Fruit fly (Drosophila melanogaster) whole organism, prepupa: Measurements from ENCODE around the gene sqz.

Experiments used
- Blimp-1 ChIP-seq: fragments of 200-800 bp; sonication (Bioruptor generic); optimal IDR thresholded peaks from 3 replicates; lab custom pipeline; 2017; ENCODE audit warnings: missing biosample characterization, missing genetic modification characterization, mild to moderate bottlenecking, moderate library complexity, missing genetic modification reagents
- CG10631 ChIP-seq: fragments of 200-800 bp; sonication (Bioruptor generic); optimal IDR thresholded peaks from 2 replicates; lab custom pipeline; 2016; ENCODE audit warnings: missing biosample characterization, missing genetic modification characterization
- CG10669 ChIP-seq: fragments of 200-800 bp; sonication (Bioruptor generic); optimal IDR thresholded peaks from 3 replicates; lab custom pipeline; 2018; ENCODE audit warnings: missing biosample characterization, mild to moderate bottlenecking, missing genetic modification characterization, moderate library complexity
- CG11294 ChIP-seq: fragments of 200-800 bp; sonication (Bioruptor generic); IDR thresholded peaks from 2 replicates; pipeline ENCODE4 v1.3.6; 2022; ENCODE audit warnings: missing biosample characterization, missing genetic modification characterization
- CG11762 ChIP-seq: fragments of 200-800 bp; sonication (Bioruptor generic); optimal IDR thresholded peaks from 3 replicates; lab custom pipeline; 2016; ENCODE audit warnings: missing biosample characterization, missing genetic modification characterization; ENCODE audit not compliant: insufficient read depth
- CG11902 ChIP-seq: fragments of 200-800 bp; sonication (Bioruptor generic); optimal IDR thresholded peaks from 3 replicates; lab custom pipeline; 2016; ENCODE audit warnings: missing biosample characterization, missing genetic modification characterization
- CG16779 ChIP-seq: fragments of 200-800 bp; sonication (Bioruptor generic); optimal IDR thresholded peaks from 3 replicates; lab custom pipeline; 2017; ENCODE audit warnings: missing biosample characterization, mild to moderate bottlenecking, missing genetic modification characterization
- CG3032 ChIP-seq: fragments of 200-800 bp; optimal IDR thresholded peaks from 2 replicates; lab custom pipeline; 2019; ENCODE audit warnings: missing biosample characterization, mild to moderate bottlenecking, missing genetic modification characterization, moderate library complexity
- CG32006 ChIP-seq: fragments of 200-800 bp; sonication (Bioruptor generic); optimal IDR thresholded peaks from 3 replicates; lab custom pipeline; 2017; ENCODE audit warnings: missing biosample characterization, mild to moderate bottlenecking, missing genetic modification characterization
- CG34406 ChIP-seq: fragments of 200-800 bp; sonication (Bioruptor generic); optimal IDR thresholded peaks from 3 replicates; lab custom pipeline; 2016; ENCODE audit warnings: missing biosample characterization, missing genetic modification characterization
- CG3919 ChIP-seq: fragments of 200-800 bp; sonication (Bioruptor generic); optimal IDR thresholded peaks from 3 replicates; lab custom pipeline; 2016; ENCODE audit warnings: missing biosample characterization, missing genetic modification characterization
- CG4318 ChIP-seq: fragments of 200-800 bp; sonication (Bioruptor generic); optimal IDR thresholded peaks from 3 replicates; lab custom pipeline; 2017; ENCODE audit warnings: missing biosample characterization, mild to moderate bottlenecking, missing genetic modification characterization
- CG6163 ChIP-seq: fragments of 200-800 bp; sonication (Bioruptor generic); IDR thresholded peaks from 3 replicates; pipeline ENCODE4 v1.3.6; 2022; ENCODE audit warnings: missing biosample characterization, missing genetic modification characterization
- CG6276 ChIP-seq: fragments of 200-800 bp; sonication (Bioruptor generic); optimal IDR thresholded peaks from 2 replicates; lab custom pipeline; 2017; ENCODE audit warnings: missing biosample characterization, mild to moderate bottlenecking, missing genetic modification characterization
- CG6792 ChIP-seq: fragments of 200-800 bp; sonication (Bioruptor generic); optimal IDR thresholded peaks from 3 replicates; lab custom pipeline; 2016; ENCODE audit warnings: missing biosample characterization, missing genetic modification characterization
- CG6808 ChIP-seq: fragments of 200-800 bp; sonication (Bioruptor generic); optimal IDR thresholded peaks from 3 replicates; lab custom pipeline; 2017; ENCODE audit warnings: missing biosample characterization, missing genetic modification characterization, mild to moderate bottlenecking, moderate library complexity, missing genetic modification reagents
- CG6854 ChIP-seq: fragments of 200-800 bp; sonication (Bioruptor generic); optimal IDR thresholded peaks from 2 replicates; lab custom pipeline; 2017; ENCODE audit warnings: missing biosample characterization, mild to moderate bottlenecking, missing genetic modification characterization
- CG8319 ChIP-seq: fragments of 200-800 bp; sonication (Bioruptor generic); optimal IDR thresholded peaks from 3 replicates; lab custom pipeline; 2016; ENCODE audit warnings: missing biosample characterization, missing genetic modification characterization
- CG8632 ChIP-seq: fragments of 200-800 bp; sonication (Bioruptor generic); optimal IDR thresholded peaks from 3 replicates; lab custom pipeline; 2016; ENCODE audit warnings: missing biosample characterization, missing genetic modification characterization
- CG9139 ChIP-seq: fragments of 200-800 bp; sonication (Bioruptor generic); optimal IDR thresholded peaks from 3 replicates; lab custom pipeline; 2017; ENCODE audit warnings: missing biosample characterization, mild to moderate bottlenecking, missing genetic modification characterization
- Eip75B ChIP-seq: fragments of 200-800 bp; sonication (Bioruptor generic); optimal IDR thresholded peaks from 3 replicates; lab custom pipeline; 2016; ENCODE audit warnings: missing biosample characterization, missing genetic modification characterization
- Eip78C ChIP-seq: fragments of 200-800 bp; sonication (Bioruptor generic); peaks from one replicate; lab custom pipeline; 2016; ENCODE audit warnings: missing biosample characterization, missing genetic modification characterization
- Eip93F ChIP-seq: fragments of 200-800 bp; sonication (Bioruptor generic); optimal IDR thresholded peaks from 2 replicates; lab custom pipeline; 2016; ENCODE audit warnings: missing biosample characterization, mild to moderate bottlenecking, missing genetic modification characterization
- Ets21C ChIP-seq: fragments of 200-800 bp; sonication (Bioruptor generic); optimal IDR thresholded peaks from 3 replicates; lab custom pipeline; 2016; ENCODE audit warnings: missing biosample characterization, missing genetic modification characterization
- Ets96B ChIP-seq: fragments of 200-800 bp; optimal IDR thresholded peaks from 2 replicates; lab custom pipeline; 2019; ENCODE audit warnings: missing biosample characterization, mild to moderate bottlenecking, missing genetic modification characterization, moderate library complexity
- Hr38 ChIP-seq: sonication (Bioruptor generic); optimal IDR thresholded peaks from 2 replicates; lab custom pipeline; 2016; ENCODE audit warnings: missing biosample characterization, missing genetic modification characterization
- Hr4 ChIP-seq: fragments of 200-800 bp; sonication (Bioruptor generic); optimal IDR thresholded peaks from 3 replicates; lab custom pipeline; 2016; ENCODE audit warnings: missing biosample characterization, missing genetic modification characterization
- Lpt ChIP-seq: fragments of 200-800 bp; sonication (Bioruptor generic); optimal IDR thresholded peaks from 3 replicates; lab custom pipeline; 2016; ENCODE audit warnings: missing biosample characterization, missing genetic modification characterization
- Met ChIP-seq: fragments of 200-800 bp; sonication (Bioruptor generic); optimal IDR thresholded peaks from 3 replicates; lab custom pipeline; 2016; ENCODE audit warnings: missing biosample characterization, missing genetic modification characterization
- OdsH ChIP-seq: fragments of 200-800 bp; sonication (Bioruptor generic); optimal IDR thresholded peaks from 3 replicates; lab custom pipeline; 2016; ENCODE audit warnings: missing biosample characterization, missing genetic modification characterization
- Smox ChIP-seq: fragments of 200-800 bp; sonication (Bioruptor generic); optimal IDR thresholded peaks from 3 replicates; lab custom pipeline; 2016; ENCODE audit warnings: missing biosample characterization, missing genetic modification characterization
- Sox102F ChIP-seq: fragments of 200-800 bp; sonication (Bioruptor generic); optimal IDR thresholded peaks from 2 replicates; lab custom pipeline; 2016; ENCODE audit warnings: missing biosample characterization, mild to moderate bottlenecking, missing genetic modification characterization
- Sox14 ChIP-seq: fragments of 200-800 bp; sonication (Bioruptor generic); optimal IDR thresholded peaks from 3 replicates; lab custom pipeline; 2016; ENCODE audit warnings: missing biosample characterization, missing genetic modification characterization
- Sox15 ChIP-seq: fragments of 200-800 bp; sonication (Bioruptor generic); optimal IDR thresholded peaks from 3 replicates; lab custom pipeline; 2016; ENCODE audit warnings: missing biosample characterization, missing genetic modification characterization
- dac ChIP-seq: fragments of 200-800 bp; sonication (Bioruptor generic); optimal IDR thresholded peaks from 2 replicates; lab custom pipeline; 2017; ENCODE audit warnings: missing biosample characterization, mild to moderate bottlenecking, missing genetic modification characterization
- dsx ChIP-seq: fragments of 200-800 bp; optimal IDR thresholded peaks from 3 replicates; lab custom pipeline; 2019; ENCODE audit warnings: missing biosample characterization, mild to moderate bottlenecking, missing genetic modification characterization, moderate library complexity; ENCODE audit not compliant: poor library complexity, severe bottlenecking
- eg ChIP-seq: fragments of 200-800 bp; sonication (Bioruptor generic); IDR thresholded peaks from 3 replicates; pipeline ENCODE4 v1.3.6; 2022; ENCODE audit warnings: missing biosample characterization, missing genetic modification characterization
- fd85E ChIP-seq: fragments of 200-800 bp; sonication (Bioruptor generic); optimal IDR thresholded peaks from 3 replicates; lab custom pipeline; 2016; ENCODE audit warnings: missing biosample characterization, missing genetic modification characterization
- lz ChIP-seq: fragments of 200-800 bp; sonication (Bioruptor generic); optimal IDR thresholded peaks from 3 replicates; lab custom pipeline; 2016; ENCODE audit warnings: missing biosample characterization, missing genetic modification characterization
- pdm3 ChIP-seq: fragments of 200-800 bp; sonication (Bioruptor generic); optimal IDR thresholded peaks from 3 replicates; lab custom pipeline; 2016; ENCODE audit warnings: missing biosample characterization, missing genetic modification characterization
- salr ChIP-seq, 2 experiments: fragments of 200-800 bp; sonication (Bioruptor generic); optimal IDR thresholded peaks; 3 replicates each; lab custom pipeline; 2016 to 2018; ENCODE audit warnings: missing biosample characterization in 2 of 2, missing genetic modification characterization in 2 of 2, mild to moderate bottlenecking in 1 of 2
- spab ChIP-seq: fragments of 200-800 bp; sonication (Bioruptor generic); optimal IDR thresholded peaks from 2 replicates; lab custom pipeline; 2017; ENCODE audit warnings: missing biosample characterization, mild to moderate bottlenecking, missing genetic modification characterization, missing genetic modification reagents
- ss ChIP-seq, 2 experiments: fragments of 200-800 bp; sonication (Bioruptor generic); optimal IDR thresholded peaks; 2 replicates in 1 of 2; 3 replicates in 1 of 2; lab custom pipeline; 2017 to 2018; ENCODE audit warnings: mild to moderate bottlenecking in 2 of 2, missing biosample characterization in 2 of 2, missing genetic modification characterization in 2 of 2, moderate library complexity in 1 of 2
- topi ChIP-seq: fragments of 200-800 bp; sonication (Bioruptor generic); optimal IDR thresholded peaks from 3 replicates; lab custom pipeline; 2016; ENCODE audit warnings: missing biosample characterization, missing genetic modification characterization
- vri ChIP-seq: fragments of 200-800 bp; sonication (Bioruptor generic); optimal IDR thresholded peaks from 3 replicates; lab custom pipeline; 2016; ENCODE audit warnings: missing biosample characterization, mild to moderate bottlenecking, missing genetic modification characterization

sqz gene

DNA sequence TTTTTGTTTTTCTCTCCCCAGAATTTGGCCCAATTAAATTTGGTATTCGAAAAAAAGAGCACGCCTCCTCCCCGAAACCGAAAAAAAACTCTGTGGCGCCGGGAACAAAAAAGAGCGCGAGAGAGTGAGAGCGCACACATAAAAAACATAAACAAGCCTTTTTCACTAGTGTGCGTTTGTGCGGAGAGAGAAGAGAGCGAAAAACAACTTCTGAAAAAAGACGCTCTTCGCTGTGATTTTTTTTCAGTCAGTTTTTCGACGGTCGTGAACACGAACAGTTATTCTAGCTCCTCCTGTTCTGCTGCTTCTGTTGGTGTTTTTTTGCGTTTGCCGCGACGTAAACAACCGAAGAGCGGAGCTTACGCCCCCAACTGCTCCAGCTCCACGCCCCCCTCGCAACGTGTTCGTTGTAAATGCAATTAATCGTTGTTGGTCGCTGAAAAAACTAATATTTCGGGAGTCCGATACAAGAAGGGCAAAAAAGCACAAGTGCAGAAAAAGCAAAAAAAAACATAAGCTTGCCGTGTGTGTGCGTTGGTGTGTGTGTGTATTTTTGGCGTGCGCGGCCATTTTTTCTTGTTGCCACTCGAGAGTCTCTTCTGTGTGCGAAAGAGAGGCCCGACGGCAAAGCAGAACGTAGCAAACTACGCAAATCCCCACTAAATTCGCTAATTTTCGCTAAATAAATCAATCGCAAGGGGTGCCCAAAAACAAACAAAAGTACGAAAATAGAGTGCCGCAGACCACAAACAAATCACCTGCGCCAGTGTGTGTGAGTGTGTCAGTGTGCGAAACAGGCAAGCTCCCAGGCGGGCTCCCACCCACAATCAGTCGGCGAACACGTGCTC lies at the start of gene sqz (continued):
- TF ChIP-seq CG9139 (GFP tag; lab: Kevin White, UChicago) (peak; percentile 89), ss (GFP tag; optimal IDR thresholded peaks at IDR 0.05; lab: Kevin White, UChicago) (peak; percentile 93), CG16779 (tag; lab: Kevin White, UChicago) (peak; percentile 82), Ets96B (peak; percentile 81), CG10669 (GFP tag; lab: Kevin White, UChicago) (peak; percentile 72), dsx (peak; percentile 84), CG6854 (GFP tag; lab: Kevin White, UChicago) (peak; percentile 87), Smox (GFP tag; lab: Kevin White, UChicago) (no peak), Eip75B (GFP tag; lab: Kevin White, UChicago) (peak; percentile 72)

DNA sequence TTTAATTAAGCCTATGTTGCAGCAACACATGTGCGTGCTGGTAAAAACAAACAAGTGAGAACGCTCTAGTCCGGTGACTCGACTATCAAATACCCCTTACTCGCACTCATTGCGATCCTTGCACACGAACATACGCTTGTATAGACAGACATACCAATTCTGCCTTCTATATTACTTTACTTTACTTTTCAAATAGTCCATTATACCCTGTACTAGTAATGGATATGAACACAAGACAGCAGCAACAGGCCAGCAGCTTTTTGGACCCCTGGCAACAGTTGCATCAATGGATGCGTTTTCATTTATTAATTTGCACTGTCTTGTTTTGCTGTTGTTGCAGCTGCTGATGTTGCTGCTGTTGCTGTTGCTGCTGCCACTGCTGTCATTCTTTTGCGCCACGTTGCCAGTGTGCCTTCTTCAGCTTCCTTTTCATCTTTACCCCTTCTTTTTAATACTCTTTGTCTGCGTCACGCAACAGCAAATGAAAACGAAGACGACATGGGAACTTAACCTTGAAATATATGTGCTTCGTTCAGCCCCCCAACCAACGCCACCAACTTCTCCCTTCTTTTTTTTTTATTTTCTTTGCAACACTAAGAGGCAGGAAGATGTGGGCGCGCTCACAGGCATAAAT lies 45.4 kb upstream of the sqz start:
- TF ChIP-seq Smox (GFP tag; lab: Kevin White, UChicago) (peak; percentile 79), CG11294 (GFP tag; lab: Robert Waterston, UW) (peak; percentile 71), vri (GFP tag; lab: Kevin White, UChicago) (peak; percentile 79), Sox14 (GFP tag; lab: Kevin White, UChicago) (peak; percentile 88), Eip75B (GFP tag; lab: Kevin White, UChicago) (peak; percentile 90), pdm3 (GFP tag; lab: Kevin White, UChicago) (peak; percentile 90), Eip93F (peak; percentile 63), CG11762 (GFP tag; lab: Kevin White, UChicago) (peak; percentile 65), Met (GFP tag; lab: Kevin White, UChicago) (peak; percentile 90), CG3032 (peak; percentile 87), Sox102F (GFP tag; lab: Kevin White, UChicago) (peak; percentile 87), lz (GFP tag; lab: Kevin White, UChicago) (peak; percentile 88), Sox15 (GFP tag; lab: Kevin White, UChicago) (peak; percentile 74), topi (peak; percentile 84), CG6276 (GFP tag; lab: Kevin White, UChicago) (peak; percentile 61), Hr38 (no peak), OdsH (peak; percentile 88), CG4318 (GFP tag; lab: Kevin White, UChicago) (peak; percentile 47), CG6163 (peak; percentile 96), CG11902 (peak; percentile 75), Lpt (GFP tag; lab: Kevin White, UChicago) (peak; percentile 77), eg (GFP tag; lab: Robert Waterston, UW) (peak; percentile 93), Hr4 (GFP tag; lab: Kevin White, UChicago) (peak; percentile 81), Blimp-1 (GFP tag; lab: Kevin White, UChicago) (peak; percentile 82), Ets21C (GFP tag; lab: Kevin White, UChicago) (peak; percentile 79), spab (GFP tag; lab: Kevin White, UChicago) (peak; percentile 80), CG10669 (GFP tag; lab: Kevin White, UChicago) (peak; percentile 86), CG8319 (GFP tag; lab: Kevin White, UChicago) (peak; percentile 82), dsx (peak; percentile 90), ss (GFP tag; optimal IDR thresholded peaks at IDR 0.05; lab: Kevin White, UChicago) (peak; percentile 80 to 98), CG34406 (GFP tag; lab: Kevin White, UChicago) (peak; percentile 83), CG6854 (GFP tag; lab: Kevin White, UChicago) (peak; percentile 63), dac (GFP tag; lab: Kevin White, UChicago) (peak; percentile 64), salr (GFP tag; optimal IDR thresholded peaks at IDR 0.05; lab: Kevin White, UChicago) (peak; percentile 41 to 76), CG3919 (GFP tag; lab: Kevin White, UChicago) (peak; percentile 89), CG8632 (peak; percentile 83), CG9139 (GFP tag; lab: Kevin White, UChicago) (peak; percentile 63), Ets96B (peak; percentile 87), Eip78C (GFP tag; lab: Kevin White, UChicago) (peak; percentile 97), CG10631 (GFP tag; lab: Kevin White, UChicago) (peak; percentile 90), CG6808 (GFP tag; lab: Kevin White, UChicago) (peak; percentile 82), CG32006 (GFP tag; lab: Kevin White, UChicago) (peak; percentile 77), CG6792 (GFP tag; lab: Kevin White, UChicago) (peak; percentile 89), fd85E (GFP tag; lab: Kevin White, UChicago) (peak; percentile 26)
